Worm (Caenorhabditis elegans) whole organism, late embryonic: ENCODE results near the gene F11A5.15.

ENCODE experiments used
- C08G9.2 ChIP-seq: sonication (generic microtip); optimal IDR thresholded peaks from 2 replicates; lab custom pipeline; 2016; ENCODE audit warnings: mild to moderate bottlenecking, missing genetic modification characterization, moderate library complexity, missing compliant biosample characterization
- F13H6.1 ChIP-seq: sonication (generic microtip); optimal IDR thresholded peaks from 2 replicates; lab custom pipeline; 2016; ENCODE audit warnings: missing genetic modification characterization, missing compliant biosample characterization
- K09A11.1 ChIP-seq: sonication (generic microtip); optimal IDR thresholded peaks from 2 replicates; lab custom pipeline; 2017; ENCODE audit warnings: antibody characterized with exemption, mild to moderate bottlenecking, missing genetic modification characterization, missing compliant biosample characterization; ENCODE audit not compliant: insufficient read depth
- T23F11.4 ChIP-seq: fragments of 200-800 bp; sonication (Bioruptor generic); optimal IDR thresholded peaks from 2 replicates; lab custom pipeline; 2018; ENCODE audit warnings: mild to moderate bottlenecking, missing genetic modification characterization, missing compliant biosample characterization
- Y22D7AL.16 ChIP-seq: sonication (generic microtip); optimal IDR thresholded peaks from 2 replicates; lab custom pipeline; 2016; ENCODE audit warnings: missing genetic modification characterization, missing compliant biosample characterization
- ahr-1 ChIP-seq: sonication (generic microtip); optimal IDR thresholded peaks from 2 replicates; lab custom pipeline; 2016; ENCODE audit warnings: missing genetic modification characterization, missing compliant biosample characterization
- ama-1 ChIP-seq: fragments of 150-350 bp; optimal IDR thresholded peaks from 2 replicates; lab custom pipeline; 2014
- ceh-18 ChIP-seq: sonication (generic microtip); optimal IDR thresholded peaks from 2 replicates; lab custom pipeline; 2016; ENCODE audit warnings: missing genetic modification characterization, missing compliant biosample characterization
- ceh-2 ChIP-seq: sonication (generic microtip); optimal IDR thresholded peaks from 2 replicates; lab custom pipeline; 2016; ENCODE audit warnings: missing genotype, missing genetic modification characterization, missing compliant biosample characterization
- ceh-22 ChIP-seq: sonication (generic microtip); optimal IDR thresholded peaks from 2 replicates; lab custom pipeline; 2017; ENCODE audit warnings: missing biosample characterization, missing genetic modification characterization
- ceh-31 ChIP-seq: sonication (generic microtip); optimal IDR thresholded peaks from 2 replicates; lab custom pipeline; 2016; ENCODE audit warnings: missing genetic modification characterization, missing compliant biosample characterization
- ceh-45 ChIP-seq: fragments of 200-800 bp; sonication (Bioruptor generic); IDR thresholded peaks from 2 replicates; pipeline ENCODE4 v1.3.6; 2022; ENCODE audit warnings: missing genetic modification reagents, missing genetic modification characterization, missing compliant biosample characterization
- ceh-6 ChIP-seq: fragments of 200-800 bp; sonication (Bioruptor generic); optimal IDR thresholded peaks from 2 replicates; lab custom pipeline; 2018; ENCODE audit warnings: mild to moderate bottlenecking, missing genetic modification characterization, missing compliant biosample characterization
- ceh-9 ChIP-seq: sonication (generic microtip); optimal IDR thresholded peaks from 2 replicates; lab custom pipeline; 2016; ENCODE audit warnings: mild to moderate bottlenecking, missing genetic modification characterization, inconsistent platforms, missing compliant biosample characterization
- che-1 ChIP-seq: sonication (generic microtip); optimal IDR thresholded peaks from 2 replicates; lab custom pipeline; 2016; ENCODE audit warnings: mild to moderate bottlenecking, missing genetic modification characterization, missing compliant biosample characterization
- dve-1 ChIP-seq: sonication (generic microtip); optimal IDR thresholded peaks from 2 replicates; lab custom pipeline; 2017; ENCODE audit warnings: antibody characterized with exemption, mild to moderate bottlenecking, missing genetic modification characterization, missing compliant biosample characterization
- fkh-10 ChIP-seq: fragments of 150-350 bp; optimal IDR thresholded peaks from 2 replicates; lab custom pipeline; 2014; ENCODE audit warnings: missing biosample characterization, missing genetic modification reagents, missing genetic modification characterization
- fkh-6 ChIP-seq: sonication (generic microtip); optimal IDR thresholded peaks from 2 replicates; lab custom pipeline; 2016; ENCODE audit warnings: missing genetic modification characterization, missing compliant biosample characterization
- gmeb-2 ChIP-seq: sonication (generic microtip); optimal IDR thresholded peaks from 2 replicates; lab custom pipeline; 2016; ENCODE audit warnings: missing genetic modification characterization, inconsistent platforms, missing compliant biosample characterization
- hlh-15 ChIP-seq: sonication (generic microtip); optimal IDR thresholded peaks from 2 replicates; lab custom pipeline; 2016; ENCODE audit warnings: missing genetic modification characterization, missing compliant biosample characterization
- hlh-30 ChIP-seq: sonication (generic microtip); optimal IDR thresholded peaks from 2 replicates; lab custom pipeline; 2017; ENCODE audit warnings: antibody characterized with exemption, missing genetic modification characterization, missing compliant biosample characterization; ENCODE audit not compliant: insufficient read depth
- hlh-6 ChIP-seq: sonication (generic microtip); optimal IDR thresholded peaks from 2 replicates; lab custom pipeline; 2016; ENCODE audit warnings: missing genotype, missing genetic modification characterization, missing compliant biosample characterization
- hlh-8 ChIP-seq: sonication (generic microtip); optimal IDR thresholded peaks from 2 replicates; lab custom pipeline; 2016; ENCODE audit warnings: missing genotype, missing genetic modification characterization, missing compliant biosample characterization
- lim-6 ChIP-seq: sonication (generic microtip); optimal IDR thresholded peaks from 2 replicates; lab custom pipeline; 2016; ENCODE audit warnings: missing genetic modification characterization, missing compliant biosample characterization
- mec-3 ChIP-seq: sonication (generic microtip); optimal IDR thresholded peaks from 2 replicates; lab custom pipeline; 2016; ENCODE audit warnings: borderline replicate concordance, missing genetic modification characterization, missing compliant biosample characterization
- nfya-1 ChIP-seq: sonication (generic microtip); optimal IDR thresholded peaks from 2 replicates; lab custom pipeline; 2017; ENCODE audit warnings: missing genetic modification characterization, mild to moderate bottlenecking, missing compliant biosample characterization, antibody characterized with exemption, moderate library complexity
- nhr-232 ChIP-seq: sonication (generic microtip); optimal IDR thresholded peaks from 2 replicates; lab custom pipeline; 2016; ENCODE audit warnings: missing genetic modification characterization, missing compliant biosample characterization
- npax-4 ChIP-seq: sonication (generic microtip); optimal IDR thresholded peaks from 2 replicates; lab custom pipeline; 2016; ENCODE audit warnings: missing genetic modification characterization, missing compliant biosample characterization
- pag-3 ChIP-seq: sonication (generic microtip); optimal IDR thresholded peaks from 2 replicates; lab custom pipeline; 2016; ENCODE audit warnings: missing compliant biosample characterization, missing genetic modification characterization, borderline replicate concordance
- pat-9 ChIP-seq: fragments of 200-800 bp; sonication (Bioruptor generic); optimal IDR thresholded peaks from 2 replicates; lab custom pipeline; 2018; ENCODE audit warnings: mild to moderate bottlenecking, missing genetic modification characterization, moderate library complexity, missing compliant biosample characterization
- pha-2 ChIP-seq: sonication (generic microtip); optimal IDR thresholded peaks from 2 replicates; lab custom pipeline; 2017; ENCODE audit warnings: mild to moderate bottlenecking, missing genetic modification characterization, missing compliant biosample characterization
- pha-4 ChIP-seq: fragments of 150-350 bp; optimal IDR thresholded peaks from 2 replicates; lab custom pipeline; 2018; ENCODE audit warnings: missing biosample characterization, missing genetic modification reagents, missing genetic modification characterization
- pqm-1 ChIP-seq: sonication (generic microtip); optimal IDR thresholded peaks from 2 replicates; lab custom pipeline; 2016; ENCODE audit warnings: missing genetic modification characterization, missing compliant biosample characterization
- pros-1 ChIP-seq: fragments of 150-350 bp; optimal IDR thresholded peaks from 2 replicates; lab custom pipeline; 2014; ENCODE audit warnings: missing biosample characterization, missing genetic modification reagents, missing genetic modification characterization
- rnt-1 ChIP-seq: sonication (generic microtip); optimal IDR thresholded peaks from 2 replicates; lab custom pipeline; 2016; ENCODE audit warnings: missing genetic modification characterization, missing compliant biosample characterization
- sdc-2 ChIP-seq: sonication (generic microtip); optimal IDR thresholded peaks from 2 replicates; lab custom pipeline; 2016; ENCODE audit warnings: missing genotype, missing genetic modification characterization, missing compliant biosample characterization
- sox-4 ChIP-seq: sonication (generic microtip); optimal IDR thresholded peaks from 2 replicates; lab custom pipeline; 2017; ENCODE audit warnings: mild to moderate bottlenecking, missing genetic modification characterization, inconsistent platforms, missing compliant biosample characterization
- syd-9 ChIP-seq: sonication (generic microtip); optimal IDR thresholded peaks from 2 replicates; lab custom pipeline; 2016; ENCODE audit warnings: mild to moderate bottlenecking, missing genetic modification characterization, moderate library complexity, missing compliant biosample characterization
- tbx-2 ChIP-seq: sonication (generic microtip); optimal IDR thresholded peaks from 2 replicates; lab custom pipeline; 2016; ENCODE audit warnings: missing genetic modification characterization, missing compliant biosample characterization
- tbx-7 ChIP-seq: sonication (generic microtip); optimal IDR thresholded peaks from 2 replicates; lab custom pipeline; 2016; ENCODE audit warnings: missing genotype, missing genetic modification characterization, missing compliant biosample characterization
- ttx-3 ChIP-seq: sonication (generic microtip); optimal IDR thresholded peaks from 2 replicates; lab custom pipeline; 2016; ENCODE audit warnings: missing genetic modification reagents, missing genetic modification characterization, missing compliant biosample characterization
- ztf-16 ChIP-seq: sonication (generic microtip); optimal IDR thresholded peaks from 2 replicates; lab custom pipeline; 2017; ENCODE audit warnings: missing genetic modification characterization, missing compliant biosample characterization

The F11A5.15 gene

ce11 chrV:16249105-16249504 is 30.7 kb upstream of the F11A5.15 start:
- TF ChIP-seq ceh-9 (tag; lab: Kevin White, UChicago) (no peak), rnt-1 (tag; lab: Kevin White, UChicago) (peak; percentile 76), ceh-2 (tag; lab: Kevin White, UChicago) (no peak), lim-6 (tag; lab: Kevin White, UChicago) (no peak), dve-1 (tag; lab: Kevin White, UChicago) (no peak), syd-9 (tag; lab: Kevin White, UChicago) (no peak), ahr-1 (tag; lab: Kevin White, UChicago) (no peak), tbx-7 (tag; lab: Kevin White, UChicago) (no peak), pha-4 (tag; lab: Kevin White, UChicago) (no peak)
- TF ChIP-seq, all 69 proteins: peak for 1

DNA sequence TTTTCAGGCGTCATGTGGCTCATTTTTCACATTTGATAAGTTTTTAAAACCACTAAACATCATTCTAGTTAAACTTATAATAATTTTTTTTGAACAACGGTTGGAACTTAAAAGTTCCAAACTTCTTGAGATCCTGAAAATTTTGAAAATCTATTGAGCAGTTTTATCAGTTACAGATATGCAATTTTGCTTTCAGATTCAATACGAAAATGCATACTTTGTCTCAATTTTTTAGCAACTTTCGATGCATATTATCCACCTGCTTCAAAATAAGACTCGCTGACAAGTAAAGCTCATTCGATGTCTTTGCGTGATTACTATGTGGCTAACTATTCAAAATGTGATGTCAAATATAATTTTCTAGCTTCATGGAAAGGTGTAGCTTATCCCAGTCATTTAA is 28.2 kb upstream of the F11A5.15 start, which contains the start of gene srh-95:
Gene srh-95 (plus strand): TSS at position 301 of the 400 bp plus-strand sequence.
- no peak for TF ChIP-seq hlh-8
- TF ChIP-seq pha-4 (tag; lab: Kevin White, UChicago): no peak
- TF ChIP-seq rnt-1 (tag; lab: Kevin White, UChicago): no peak
- TF ChIP-seq K09A11.1: no peak
- TF ChIP-seq F13H6.1 (tag; lab: Kevin White, UChicago): no peak
- TF ChIP-seq tbx-7 (tag; lab: Kevin White, UChicago): no peak
- TF ChIP-seq pag-3 (tag; lab: Kevin White, UChicago): no peak
- no peak for TF ChIP-seq npax-4 (tag; lab: Kevin White, UChicago)
- no peak for TF ChIP-seq pros-1
- TF ChIP-seq che-1 (tag; lab: Kevin White, UChicago): no peak
- TF ChIP-seq pha-2 (tag; lab: Kevin White, UChicago): no peak

ce11 chrV:16244078-16244477 is 25.7 kb upstream of the F11A5.15 start, which contains the start of gene srh-104:
TSS of gene srh-104 (minus strand) at chrV:16244178.
- TF ChIP-seq gmeb-2: no peak
- TF ChIP-seq ceh-18: no peak
- no peak for TF ChIP-seq ceh-31 (tag; lab: Kevin White, UChicago)
- TF ChIP-seq nhr-232: no peak
- no peak for TF ChIP-seq npax-4 (tag; lab: Kevin White, UChicago)
- TF ChIP-seq che-1 (tag; lab: Kevin White, UChicago): no peak
- no peak for TF ChIP-seq ama-1 (lab: Kevin White, UChicago)
- no peak for TF ChIP-seq Y22D7AL.16
- TF ChIP-seq T23F11.4 (GFP tag; lab: Kevin White, UChicago): no peak
- TF ChIP-seq rnt-1 (tag; lab: Kevin White, UChicago): no peak
- TF ChIP-seq mec-3 (tag; lab: Kevin White, UChicago): no peak
- no peak for TF ChIP-seq ahr-1 (tag; lab: Kevin White, UChicago)
- no peak for TF ChIP-seq dve-1 (tag; lab: Kevin White, UChicago)
- TF ChIP-seq hlh-15: no peak
- TF ChIP-seq ttx-3 (tag; lab: Kevin White, UChicago): no peak
- TF ChIP-seq ceh-22 (tag; lab: Kevin White, UChicago): no peak
- no peak for TF ChIP-seq ztf-16 (tag; lab: Kevin White, UChicago)

- TF ChIP-seq hlh-8 (no peak), ceh-6 (GFP tag; lab: Kevin White, UChicago) (no peak), C08G9.2 (tag; lab: Kevin White, UChicago) (no peak), pag-3 (tag; lab: Kevin White, UChicago) (no peak), hlh-6 (tag; lab: Kevin White, UChicago) (no peak), nfya-1 (tag; lab: Kevin White, UChicago) (no peak), sox-4 (tag; lab: Kevin White, UChicago) (no peak), ceh-22 (tag; lab: Kevin White, UChicago) (no peak), fkh-10 (GFP tag; lab: Kevin White, UChicago) (no peak), tbx-2 (no peak), sdc-2 (tag; lab: Kevin White, UChicago) (no peak), tbx-7 (tag; lab: Kevin White, UChicago) (no peak), F13H6.1 (tag; lab: Kevin White, UChicago) (no peak), hlh-30 (tag; lab: Kevin White, UChicago) (no peak), pat-9 (no peak), ceh-45 (GFP tag; lab: Robert Waterston, UW) (no peak), pqm-1 (tag; lab: Kevin White, UChicago) (no peak), fkh-6 (tag; lab: Kevin White, UChicago) (no peak)
Observed at ce11 chrV:16237223-16237622, 18.8 kb upstream of the F11A5.15 start, which contains the start of gene F21H7.5. TSS of gene F21H7.5 (plus strand) at chrV:16237523.
